Fruit fly (Drosophila melanogaster) whole organism, prepupa: ENCODE results near the gene CG14627.

ENCODE experiments used
- Blimp-1 ChIP-seq: fragments of 200-800 bp; sonication (Bioruptor generic); optimal IDR thresholded peaks from 3 replicates; lab custom pipeline; 2017; ENCODE audit warnings: missing biosample characterization, missing genetic modification characterization, mild to moderate bottlenecking, moderate library complexity, missing genetic modification reagents
- CG3032 ChIP-seq: fragments of 200-800 bp; optimal IDR thresholded peaks from 2 replicates; lab custom pipeline; 2019; ENCODE audit warnings: missing biosample characterization, mild to moderate bottlenecking, missing genetic modification characterization, moderate library complexity
- CG6276 ChIP-seq: fragments of 200-800 bp; sonication (Bioruptor generic); optimal IDR thresholded peaks from 2 replicates; lab custom pipeline; 2017; ENCODE audit warnings: missing biosample characterization, mild to moderate bottlenecking, missing genetic modification characterization
- CG8319 ChIP-seq: fragments of 200-800 bp; sonication (Bioruptor generic); optimal IDR thresholded peaks from 3 replicates; lab custom pipeline; 2016; ENCODE audit warnings: missing biosample characterization, missing genetic modification characterization
- Eip93F ChIP-seq: fragments of 200-800 bp; sonication (Bioruptor generic); optimal IDR thresholded peaks from 2 replicates; lab custom pipeline; 2016; ENCODE audit warnings: missing biosample characterization, mild to moderate bottlenecking, missing genetic modification characterization
- Gug ChIP-seq: fragments of 200-800 bp; sonication (Bioruptor generic); IDR thresholded peaks from 2 replicates; pipeline ENCODE4 v1.3.6; 2022; ENCODE audit warnings: missing biosample characterization, missing genetic modification characterization
- Hr4 ChIP-seq: fragments of 200-800 bp; sonication (Bioruptor generic); optimal IDR thresholded peaks from 3 replicates; lab custom pipeline; 2016; ENCODE audit warnings: missing biosample characterization, missing genetic modification characterization
- Sox102F ChIP-seq: fragments of 200-800 bp; sonication (Bioruptor generic); optimal IDR thresholded peaks from 2 replicates; lab custom pipeline; 2016; ENCODE audit warnings: missing biosample characterization, mild to moderate bottlenecking, missing genetic modification characterization
- cyc ChIP-seq: fragments of 200-800 bp; sonication (Bioruptor generic); optimal IDR thresholded peaks from 3 replicates; lab custom pipeline; 2016; ENCODE audit warnings: missing biosample characterization, missing genetic modification characterization
- fd85E ChIP-seq: fragments of 200-800 bp; sonication (Bioruptor generic); optimal IDR thresholded peaks from 3 replicates; lab custom pipeline; 2016; ENCODE audit warnings: missing biosample characterization, missing genetic modification characterization
- svp ChIP-seq: fragments of 200-800 bp; sonication (Bioruptor generic); peaks from one replicate; lab custom pipeline; 2016; ENCODE audit warnings: missing biosample characterization, missing genetic modification characterization

dm6 chrX:1134053-1135005 lies 47.1 kb upstream of the CG14627 start, which contains the start of gene CG3655:
- no peak for TF ChIP-seq Gug (GFP tag; lab: Robert Waterston, UW)
- TF ChIP-seq Sox102F (GFP tag; lab: Kevin White, UChicago), result peak; percentile 14
- TF ChIP-seq fd85E (GFP tag; lab: Kevin White, UChicago), result no peak
- no peak for TF ChIP-seq cyc (GFP tag; lab: Kevin White, UChicago)
- TF ChIP-seq CG3032 (tag; lab: Kevin White, UChicago), result no peak
- no peak for TF ChIP-seq CG6276 (GFP tag; lab: Kevin White, UChicago)
- TF ChIP-seq svp, result no peak
- TF ChIP-seq Blimp-1 (GFP tag; lab: Kevin White, UChicago), result no peak
- no peak for TF ChIP-seq Eip93F (GFP tag; lab: Kevin White, UChicago)
- no peak for TF ChIP-seq Hr4 (GFP tag; lab: Kevin White, UChicago)
- TF ChIP-seq CG8319 (GFP tag; lab: Kevin White, UChicago), result no peak
